Fruit fly (Drosophila melanogaster): Measurements from ENCODE around the gene CG5149.

CG5149 gene

dm6 chr2L:7433957-7434736 lies 46.1 kb upstream of the CG5149 start (continued):
- TF ChIP-seq nmo (GFP tag; optimal IDR thresholded peaks at IDR 0.05), result peak; percentile 73
- peak; percentile 85 for TF ChIP-seq HLH3B (GFP tag; IDR thresholded peaks at IDR 0.05)
- TF ChIP-seq CG17361 (GFP tag; IDR thresholded peaks at IDR 0.05), result peak; percentile 69
- peak; percentile 19 for TF ChIP-seq Ets97D (GFP tag; optimal IDR thresholded peaks at IDR 0.05)
- no peak for TF ChIP-seq MTF-1 (GFP tag; optimal IDR thresholded peaks at IDR 0.05; ENCODE audit: borderline replicate concordance)
- TF ChIP-seq Doc3 (GFP tag; IDR thresholded peaks at IDR 0.05; ENCODE audit: partially characterized antibody), result no peak
- peak; percentile 59 for TF ChIP-seq wor (GFP tag; IDR thresholded peaks at IDR 0.05)
- TF ChIP-seq vfl (GFP tag; optimal IDR thresholded peaks at IDR 0.05), result no peak
- TF ChIP-seq sob (GFP tag; IDR thresholded peaks at IDR 0.05), result peak; percentile 89
- 0 out of 2 replicates have a peak, but pooled peaks have one; percentile 24 for TF ChIP-seq CG43689 (GFP tag; IDR thresholded peaks at IDR 0.05)
- peak; percentile 90 for TF ChIP-seq dysf (GFP tag; IDR thresholded peaks at IDR 0.05)
- TF ChIP-seq CG3838 (GFP tag; optimal IDR thresholded peaks at IDR 0.05), result peak; percentile 8
- peak; percentile 64 for TF ChIP-seq gcm (GFP tag; optimal IDR thresholded peaks at IDR 0.05)
- TF ChIP-seq Hr78 (GFP tag; optimal IDR thresholded peaks at IDR 0.05), result peak in 1 of 2 experiments; percentile 60
- TF ChIP-seq jing (GFP tag; optimal IDR thresholded peaks at IDR 0.05), result no peak
- peak; percentile 88 for TF ChIP-seq CG12769 (tag; optimal IDR thresholded peaks at IDR 0.05)

- TF ChIP-seq bcd (GFP tag; optimal IDR thresholded peaks at IDR 0.05) (no peak), Hr78 (GFP tag; optimal IDR thresholded peaks at IDR 0.05) (peak in 1 of 2 experiments; percentile 91), Poxn (GFP tag; IDR thresholded peaks at IDR 0.05) (no peak), Atf3 (GFP tag; optimal IDR thresholded peaks at IDR 0.05) (no peak), Aef1 (GFP tag; IDR thresholded peaks at IDR 0.05) (no peak), CG1792 (GFP tag; optimal IDR thresholded peaks at IDR 0.05) (no peak), CG10543 (GFP tag; optimal IDR thresholded peaks at IDR 0.05) (no peak), Mad (GFP tag; optimal IDR thresholded peaks at IDR 0.05) (no peak), Deaf1 (tag; optimal IDR thresholded peaks at IDR 0.05) (peak; percentile 75), hbn (GFP tag; IDR thresholded peaks at IDR 0.05; ENCODE audit: partially characterized antibody) (no peak), ssp (GFP tag; IDR thresholded peaks at IDR 0.05) (no peak), CG16779 (GFP tag; IDR thresholded peaks at IDR 0.05) (no peak), CG8765 (GFP tag; IDR thresholded peaks at IDR 0.05) (no peak), sug (tag; optimal IDR thresholded peaks at IDR 0.05) (peak; percentile 8), lbe (GFP tag; optimal IDR thresholded peaks at IDR 0.05) (peak; percentile 21), CG34376 (GFP tag; optimal IDR thresholded peaks at IDR 0.05) (peak; percentile 32), ERR (GFP tag; optimal IDR thresholded peaks at IDR 0.05) (no peak), CG4328 (GFP tag; optimal IDR thresholded peaks at IDR 0.05) (no peak), CG6765 (GFP tag; optimal IDR thresholded peaks at IDR 0.05) (no peak), CG32532 (GFP tag; IDR thresholded peaks at IDR 0.05) (no peak), GATAe (GFP tag; conservative IDR thresholded peaks at IDR 0.05) (peak; percentile 11; the same call in 1 of the 2 replicates), Adf1 (GFP tag; IDR thresholded peaks at IDR 0.05) (peak; percentile 86), CG2202 (tag; optimal IDR thresholded peaks at IDR 0.05) (no peak), gro (GFP tag; optimal IDR thresholded peaks at IDR 0.05) (no peak), CG2875 (GFP tag; optimal IDR thresholded peaks at IDR 0.05) (no peak), CG4820 (GFP tag; optimal IDR thresholded peaks at IDR 0.05) (peak; percentile 21), CG14050 (GFP tag; IDR thresholded peaks at IDR 0.05) (no peak), Pdp1 (GFP tag; optimal IDR thresholded peaks at IDR 0.05) (peak in 1 of 2 experiments; percentile 33), CG3281 (GFP tag; optimal IDR thresholded peaks at IDR 0.05) (no peak)
These were observed 45.4 kb upstream of the CG5149 start, which contains the start of gene CG5958 for dm6 chr2L:7433337-7433956. Gene CG5958 (minus strand): TSS chr2L:7433516.

All from whole organism, embryonic.